Fruit fly (Drosophila melanogaster): ENCODE measurements around the gene Tsp.

Tsp gene

dm6 chr2L:6741980-6742591, 33.2 kb upstream of the Tsp start, which contains the start of gene meng (continued):
- TF ChIP-seq Xrp1 (GFP tag; IDR thresholded peaks at IDR 0.05) (no peak), dysf (GFP tag; IDR thresholded peaks at IDR 0.05) (no peak), CG6854 (GFP tag; optimal IDR thresholded peaks at IDR 0.05) (no peak), hth (optimal IDR thresholded peaks at IDR 0.05) (no peak), CG17568 (GFP tag; optimal IDR thresholded peaks at IDR 0.05) (no peak), NfI (GFP tag; optimal IDR thresholded peaks at IDR 0.05) (no peak), Deaf1 (tag; optimal IDR thresholded peaks at IDR 0.05) (peak; percentile 98), D (optimal IDR thresholded peaks at IDR 0.05) (no peak), D (GFP tag; optimal IDR thresholded peaks at IDR 0.05) (no peak), CG12391 (tag; optimal IDR thresholded peaks at IDR 0.05) (no peak), CG14965 (GFP tag; optimal IDR thresholded peaks at IDR 0.05; ENCODE audit: borderline replicate concordance) (no peak), CG30403 (GFP tag; optimal IDR thresholded peaks at IDR 0.05) (no peak), Jarid2 (GFP tag; optimal IDR thresholded peaks at IDR 0.05) (peak; percentile 39), CG3163 (GFP tag; optimal IDR thresholded peaks at IDR 0.05) (peak; percentile 76), trem (tag; optimal IDR thresholded peaks at IDR 0.05) (no peak), CG12219 (GFP tag; optimal IDR thresholded peaks at IDR 0.05) (no peak), Adf1 (GFP tag; IDR thresholded peaks at IDR 0.05) (no peak), CG13296 (GFP tag; optimal IDR thresholded peaks at IDR 0.05) (peak; percentile 4), Doc3 (GFP tag; IDR thresholded peaks at IDR 0.05; ENCODE audit: partially characterized antibody) (no peak), wdn (GFP tag; IDR thresholded peaks at IDR 0.05) (no peak), BEAF-32 (GFP tag; optimal IDR thresholded peaks at IDR 0.05) (no peak)

- TF ChIP-seq CG17361 (GFP tag; IDR thresholded peaks at IDR 0.05) (no peak), slbo (GFP tag; IDR thresholded peaks at IDR 0.05) (0 out of 2 replicates have a peak, but pooled peaks have one; percentile 21), CG7271 (tag; optimal IDR thresholded peaks at IDR 0.05) (no peak), CG18011 (GFP tag; optimal IDR thresholded peaks at IDR 0.05) (no peak)
Measured at dm6 chr2L:6740088-6740487, 31.2 kb upstream of the Tsp start, which contains the start of gene TTLL3A. Gene TTLL3A (minus strand): TSS chr2L:6740188.

- TF ChIP-seq CG11247 (GFP tag; IDR thresholded peaks at IDR 0.05) (no peak), CG17186 (GFP tag; optimal IDR thresholded peaks at IDR 0.05) (no peak), Sry-δ (GFP tag; optimal IDR thresholded peaks at IDR 0.05) (no peak), tna (GFP tag; IDR thresholded peaks at IDR 0.05; ENCODE audit: partially characterized antibody) (no peak), CG4617 (GFP tag; optimal IDR thresholded peaks at IDR 0.05; ENCODE audit: borderline replicate concordance) (no peak), ATbp (GFP tag; optimal IDR thresholded peaks at IDR 0.05) (no peak), CG12155 (GFP tag; optimal IDR thresholded peaks at IDR 0.05) (no peak), Ravus (GFP tag; IDR thresholded peaks at IDR 0.05) (no peak), tup (GFP tag; optimal IDR thresholded peaks at IDR 0.05) (no peak), ara (GFP tag; IDR thresholded peaks at IDR 0.05) (no peak), Hmx (GFP tag; optimal IDR thresholded peaks at IDR 0.05) (no peak), mld (GFP tag; IDR thresholded peaks at IDR 0.05; ENCODE audit: partially characterized antibody) (no peak), CG6175 (GFP tag; IDR thresholded peaks at IDR 0.05) (no peak), Ets97D (GFP tag; optimal IDR thresholded peaks at IDR 0.05) (no peak), CG12659 (GFP tag; optimal IDR thresholded peaks at IDR 0.05) (no peak), fd3F (GFP tag; optimal IDR thresholded peaks at IDR 0.05) (no peak), exex (tag; optimal IDR thresholded peaks at IDR 0.05) (no peak), lov (optimal IDR thresholded peaks at IDR 0.05) (no peak), lov (GFP tag; IDR thresholded peaks at IDR 0.05) (no peak)
Measured at dm6 chr2L:6732566-6732965, 23.7 kb upstream of the Tsp start, which contains the start of gene TTLL3B. Gene TTLL3B (plus strand): TSS chr2L:6732866.
